Worm (Caenorhabditis elegans): ENCODE data around the gene gmps-1.

- TF ChIP-seq snpc-4 (GFP tag; optimal IDR thresholded peaks at IDR 0.05) (no peak), snpc-4 (tag; optimal IDR thresholded peaks at IDR 0.05) (no peak), F23B12.7 (tag; optimal IDR thresholded peaks at IDR 0.05; ENCODE audit: insufficient read depth) (no peak), ama-1 (optimal IDR thresholded peaks at IDR 0.05) (no peak), ama-1 (GFP tag; optimal IDR thresholded peaks at IDR 0.05) (no peak), Y53F4B.3 (GFP tag; IDR thresholded peaks at IDR 0.05) (no peak), nfya-1 (tag; optimal IDR thresholded peaks at IDR 0.05; ENCODE audit: borderline replicate concordance, insufficient read depth) (no peak), nhr-120 (GFP tag; IDR thresholded peaks at IDR 0.05) (no peak), nhr-179 (tag; optimal IDR thresholded peaks at IDR 0.05) (no peak), Y53G8AR.9 (GFP tag; conservative IDR thresholded peaks at IDR 0.05) (no peak), unc-130 (GFP tag; optimal IDR thresholded peaks at IDR 0.05) (no peak), ceh-79 (tag; optimal IDR thresholded peaks at IDR 0.05) (no peak)
Observed at ce11 chrII:10852880-10853279, 15.6 kb downstream of the gmps-1 start.
